Fruit fly (Drosophila melanogaster) whole organism, adult: ENCODE data around the gene ebo.

Source experiments
- CG11617 ChIP-seq: fragments of 200-800 bp; sonication (Bioruptor generic); optimal IDR thresholded peaks from 2 replicates; lab custom pipeline; 2017; ENCODE audit warnings: mild to moderate bottlenecking, missing biosample characterization, missing genetic modification reagents, missing genetic modification characterization
- CG12768 ChIP-seq: fragments of 200-800 bp; sonication (Bioruptor generic); optimal IDR thresholded peaks from 2 replicates; lab custom pipeline; 2017; ENCODE audit warnings: missing biosample characterization, missing genetic modification characterization, mild to moderate bottlenecking, moderate library complexity, missing genetic modification reagents
- CG14711 ChIP-seq: fragments of 200-800 bp; sonication (Bioruptor generic); optimal IDR thresholded peaks from 2 replicates; lab custom pipeline; 2018; ENCODE audit warnings: missing biosample characterization, mild to moderate bottlenecking, missing genetic modification characterization, moderate library complexity
- CG1620 ChIP-seq: fragments of 200-800 bp; sonication (Bioruptor generic); optimal IDR thresholded peaks from 2 replicates; lab custom pipeline; 2016; ENCODE audit warnings: missing biosample characterization, missing genetic modification characterization
- CG33017 ChIP-seq: fragments of 200-800 bp; sonication (Bioruptor generic); optimal IDR thresholded peaks from 2 replicates; lab custom pipeline; 2018; ENCODE audit warnings: missing biosample characterization, mild to moderate bottlenecking, missing genetic modification characterization, moderate library complexity
- CG5204 ChIP-seq: fragments of 200-800 bp; sonication (Bioruptor generic); optimal IDR thresholded peaks from 2 replicates; lab custom pipeline; 2016; ENCODE audit warnings: missing biosample characterization, missing genetic modification characterization
- CG7045 ChIP-seq: fragments of 200-800 bp; sonication (Bioruptor generic); optimal IDR thresholded peaks from 2 replicates; lab custom pipeline; 2017; ENCODE audit warnings: missing biosample characterization, mild to moderate bottlenecking, missing genetic modification characterization
- CG7101 ChIP-seq: fragments of 200-800 bp; sonication (Bioruptor generic); optimal IDR thresholded peaks from 2 replicates; lab custom pipeline; 2018; ENCODE audit warnings: missing biosample characterization, mild to moderate bottlenecking, missing genetic modification characterization, moderate library complexity
- Clk ChIP-seq: fragments of 200-800 bp; sonication (Bioruptor generic); optimal IDR thresholded peaks from 2 replicates; lab custom pipeline; 2017; ENCODE audit warnings: missing biosample characterization, missing genetic modification characterization
- Crg-1 ChIP-seq: fragments of 200-800 bp; sonication (Bioruptor generic); optimal IDR thresholded peaks from 2 replicates; lab custom pipeline; 2016; ENCODE audit warnings: missing biosample characterization, missing genetic modification characterization
- Hr96 ChIP-seq: fragments of 200-800 bp; sonication (Bioruptor generic); optimal IDR thresholded peaks from 2 replicates; lab custom pipeline; 2016; ENCODE audit warnings: missing biosample characterization, missing genetic modification characterization
- Mnt ChIP-seq: fragments of 200-800 bp; sonication (Bioruptor generic); optimal IDR thresholded peaks from 2 replicates; lab custom pipeline; 2016; ENCODE audit warnings: missing biosample characterization, mild to moderate bottlenecking, missing genetic modification characterization
- bab1 ChIP-seq: fragments of 200-800 bp; sonication (Bioruptor generic); optimal IDR thresholded peaks from 3 replicates; lab custom pipeline; 2019; ENCODE audit warnings: missing biosample characterization, mild to moderate bottlenecking, missing genetic modification characterization, moderate library complexity
- cic ChIP-seq: fragments of 200-800 bp; sonication (Bioruptor generic); optimal IDR thresholded peaks from 2 replicates; lab custom pipeline; 2017; ENCODE audit warnings: missing biosample characterization, mild to moderate bottlenecking, missing genetic modification characterization, moderate library complexity
- cnc ChIP-seq, 2 experiments: fragments of >200 bp; optimal IDR thresholded peaks; 2 replicates each; lab custom pipeline; 2017
- kay ChIP-seq: fragments of 200-800 bp; sonication (Bioruptor generic); peaks from one replicate; lab custom pipeline; 2016; ENCODE audit warnings: missing biosample characterization, missing genetic modification characterization, borderline replicate concordance
- ovo ChIP-seq: fragments of 200-800 bp; sonication (Bioruptor generic); optimal IDR thresholded peaks from 2 replicates; lab custom pipeline; 2016; ENCODE audit warnings: missing biosample characterization, missing genetic modification characterization
- pad ChIP-seq: fragments of 200-800 bp; sonication (Bioruptor generic); optimal IDR thresholded peaks from 3 replicates; lab custom pipeline; 2017; ENCODE audit warnings: missing biosample characterization, missing genetic modification characterization, mild to moderate bottlenecking, moderate library complexity, missing genetic modification reagents
- tj ChIP-seq: fragments of 200-800 bp; sonication (Bioruptor generic); optimal IDR thresholded peaks from 3 replicates; lab custom pipeline; 2017; ENCODE audit warnings: missing biosample characterization, mild to moderate bottlenecking, missing genetic modification characterization, moderate library complexity
- toe ChIP-seq: fragments of 200-800 bp; sonication (Bioruptor generic); optimal IDR thresholded peaks from 2 replicates; lab custom pipeline; 2016; ENCODE audit warnings: missing biosample characterization, missing genetic modification characterization

ebo gene

DNA sequence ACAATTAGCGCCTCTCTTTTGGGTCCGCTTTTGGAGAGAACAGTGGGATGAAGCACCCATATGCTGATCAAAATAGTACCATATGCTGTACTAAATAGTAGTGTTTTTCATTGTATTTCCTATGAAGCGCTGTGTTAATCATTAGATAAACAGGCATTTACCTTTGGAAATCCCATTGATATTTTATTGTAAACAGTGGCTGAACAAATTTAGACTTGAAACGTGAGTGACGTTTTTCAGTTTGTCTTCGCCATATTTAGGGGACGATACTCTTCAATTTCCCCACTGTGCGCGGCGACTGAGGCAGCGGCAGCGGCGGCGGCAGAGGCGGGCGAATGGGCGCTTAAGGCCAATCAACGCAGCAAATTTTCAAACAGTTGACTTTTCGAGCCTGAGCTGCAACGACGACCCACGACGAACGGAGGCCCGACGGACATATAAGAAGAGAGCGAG lies 23.2 kb upstream of the ebo start:
- TF ChIP-seq cnc (optimal IDR thresholded peaks at IDR 0.05; lab: Kevin White, UChicago): no peak
- TF ChIP-seq CG12768 (GFP tag; lab: Kevin White, UChicago): peak; percentile 83
- TF ChIP-seq kay (GFP tag; lab: Kevin White, UChicago): no peak
- peak; percentile 50 for TF ChIP-seq CG1620 (GFP tag; lab: Kevin White, UChicago)
- peak; percentile 84 for TF ChIP-seq CG11617
- TF ChIP-seq CG14711 (tag; lab: Kevin White, UChicago): peak; percentile 75
- TF ChIP-seq toe: peak; percentile 70
- TF ChIP-seq Hr96 (GFP tag; lab: Kevin White, UChicago): no peak
- peak; percentile 73 for TF ChIP-seq cic (GFP tag; lab: Kevin White, UChicago)
- peak; percentile 67 for TF ChIP-seq Crg-1
- peak; percentile 79 for TF ChIP-seq CG33017 (tag; lab: Kevin White, UChicago)
- TF ChIP-seq tj (GFP tag; lab: Kevin White, UChicago): peak; percentile 65
- peak; percentile 81 for TF ChIP-seq pad (GFP tag; lab: Kevin White, UChicago)
- TF ChIP-seq ovo: peak; percentile 59
- peak; percentile 77 for TF ChIP-seq Clk
- TF ChIP-seq bab1 (GFP tag; lab: Kevin White, UChicago): peak; percentile 82
- TF ChIP-seq CG7045 (GFP tag; lab: Kevin White, UChicago): peak; percentile 83
- peak; percentile 90 for TF ChIP-seq CG7101 (tag; lab: Kevin White, UChicago)
- no peak for TF ChIP-seq CG5204
- peak; percentile 78 for TF ChIP-seq Mnt

DNA sequence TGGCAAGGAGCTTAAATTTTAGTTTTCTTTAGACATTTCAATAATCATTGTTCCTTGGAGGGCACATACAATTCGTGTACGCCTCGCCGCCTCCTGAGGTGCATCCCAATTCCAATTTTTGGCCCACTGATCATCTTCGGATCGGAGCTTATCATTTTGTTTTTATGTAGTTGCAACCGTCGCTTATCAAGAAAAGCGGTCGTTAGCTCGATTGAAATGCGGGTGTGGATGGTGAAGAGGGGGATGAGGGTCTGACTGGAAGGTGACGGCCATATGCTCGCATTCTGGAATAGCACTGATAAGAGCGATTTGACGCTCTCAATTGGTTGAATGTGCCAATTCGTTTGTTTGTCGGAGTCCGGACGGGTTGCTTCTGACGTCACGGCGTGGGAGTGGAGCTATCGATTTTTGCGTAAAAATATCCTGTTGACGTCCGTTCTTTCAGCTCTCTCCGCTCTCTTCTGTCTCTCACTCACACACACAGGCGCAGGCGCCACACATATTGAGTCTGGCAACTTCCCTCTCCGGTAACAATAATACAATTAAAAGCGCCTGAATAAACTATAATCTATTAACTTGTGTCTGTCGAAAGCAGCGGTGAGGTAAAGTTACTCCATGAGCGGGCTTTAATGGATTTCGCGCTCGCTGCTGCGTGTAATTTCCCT lies 22.7 kb upstream of the ebo start:
- TF ChIP-seq Mnt (no peak), CG7045 (GFP tag; lab: Kevin White, UChicago) (no peak), pad (GFP tag; lab: Kevin White, UChicago) (no peak), tj (GFP tag; lab: Kevin White, UChicago) (no peak), Hr96 (GFP tag; lab: Kevin White, UChicago) (no peak), toe (no peak), CG11617 (no peak), bab1 (GFP tag; lab: Kevin White, UChicago) (no peak), CG33017 (tag; lab: Kevin White, UChicago) (no peak), CG1620 (GFP tag; lab: Kevin White, UChicago) (no peak)

- TF ChIP-seq CG7101 (tag; lab: Kevin White, UChicago) (peak; percentile 43), bab1 (GFP tag; lab: Kevin White, UChicago) (no peak), cic (GFP tag; lab: Kevin White, UChicago) (no peak), Hr96 (GFP tag; lab: Kevin White, UChicago) (no peak), pad (GFP tag; lab: Kevin White, UChicago) (peak; percentile 1), CG11617 (no peak)
Measured at dm6 chrX:498434-498833, 22.1 kb upstream of the ebo start.

DNA sequence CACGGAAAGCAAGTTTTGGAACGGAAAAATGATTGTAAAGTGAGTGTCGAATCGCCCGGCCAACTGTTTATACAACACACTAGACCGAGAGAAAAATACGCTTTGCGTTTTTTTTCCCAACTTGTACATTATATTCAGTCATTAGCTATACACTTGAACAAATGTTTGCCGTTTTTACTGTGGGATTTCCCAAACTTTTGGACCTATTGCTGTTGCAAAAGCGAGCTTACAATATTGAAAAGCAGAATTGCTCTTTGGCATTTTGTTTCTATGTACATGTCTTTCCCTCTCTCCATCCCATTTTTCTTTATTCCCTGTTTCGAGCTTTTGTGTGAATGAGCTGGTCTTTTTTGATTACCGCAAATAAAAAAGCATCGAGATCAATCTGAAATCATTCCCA lies 21.0 kb upstream of the ebo start:
- TF ChIP-seq cic (GFP tag; lab: Kevin White, UChicago) (peak; percentile 14), CG1620 (GFP tag; lab: Kevin White, UChicago) (no peak)

DNA sequence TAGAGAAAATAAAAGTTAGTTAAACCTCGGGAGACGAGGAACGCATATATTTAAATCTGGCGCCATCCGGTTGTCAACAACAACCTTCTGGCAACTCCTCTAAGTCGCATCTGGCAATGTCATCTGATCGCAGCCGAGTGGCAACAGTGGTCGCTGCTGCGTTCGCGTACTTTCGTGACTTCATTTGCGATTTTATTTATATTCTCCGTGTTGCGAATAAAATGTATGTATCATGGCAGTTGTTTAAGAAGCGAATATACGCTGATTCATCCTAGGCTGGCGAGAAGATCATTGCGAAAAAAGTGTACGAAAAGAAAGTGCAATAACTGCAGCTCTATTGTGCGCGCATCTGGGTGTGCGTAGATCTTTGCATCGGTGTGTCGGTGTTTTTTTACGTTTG lies 19.9 kb upstream of the ebo start, which contains the start of gene svr:
Gene svr, plus strand, starts transcription at position 121 of the 400 bp plus-strand sequence.
- TF ChIP-seq cnc (optimal IDR thresholded peaks at IDR 0.05; lab: Kevin White, UChicago): no peak
- no peak for TF ChIP-seq CG14711 (tag; lab: Kevin White, UChicago)
- peak; percentile 60 for TF ChIP-seq bab1 (GFP tag; lab: Kevin White, UChicago)
- TF ChIP-seq pad (GFP tag; lab: Kevin White, UChicago): no peak
- peak; percentile 6 for TF ChIP-seq cic (GFP tag; lab: Kevin White, UChicago)
- TF ChIP-seq tj (GFP tag; lab: Kevin White, UChicago): peak; percentile 13

DNA sequence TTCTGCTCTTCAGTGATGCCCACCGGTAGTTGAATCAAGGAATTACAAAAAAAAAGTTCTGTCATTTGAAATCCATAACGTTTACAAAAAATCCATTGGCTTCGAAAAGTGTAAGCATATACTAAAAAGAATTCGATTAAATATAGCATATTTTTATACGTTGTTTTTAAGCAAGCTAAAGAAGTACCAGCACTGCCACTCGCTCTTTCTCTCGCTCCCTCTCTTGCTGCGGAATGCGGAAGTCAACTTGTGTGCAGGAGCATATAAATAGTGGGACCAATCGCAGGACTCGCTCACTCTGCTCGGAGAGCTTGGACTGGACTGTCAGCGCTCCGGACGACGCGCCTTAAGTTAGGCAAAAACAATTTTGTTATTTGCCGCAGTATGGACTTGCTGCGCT lies 18.2 kb upstream of the ebo start, which contains the start of gene CG17778:
Gene CG17778, plus strand, starts transcription at position 8 of the 400 bp plus-strand sequence.
- TF ChIP-seq CG33017 (tag; lab: Kevin White, UChicago): no peak
- no peak for TF ChIP-seq CG7045 (GFP tag; lab: Kevin White, UChicago)
- no peak for TF ChIP-seq Mnt
- no peak for TF ChIP-seq cnc (optimal IDR thresholded peaks at IDR 0.05; lab: Kevin White, UChicago)
- TF ChIP-seq Hr96 (GFP tag; lab: Kevin White, UChicago): no peak
- no peak for TF ChIP-seq CG7101 (tag; lab: Kevin White, UChicago)
- no peak for TF ChIP-seq CG5204
- no peak for TF ChIP-seq Crg-1
- TF ChIP-seq CG1620 (GFP tag; lab: Kevin White, UChicago): no peak
- TF ChIP-seq cic (GFP tag; lab: Kevin White, UChicago): no peak
- no peak for TF ChIP-seq tj (GFP tag; lab: Kevin White, UChicago)
- TF ChIP-seq pad (GFP tag; lab: Kevin White, UChicago): no peak
- no peak for TF ChIP-seq kay (GFP tag; lab: Kevin White, UChicago)
- no peak for TF ChIP-seq Clk
- no peak for TF ChIP-seq CG11617
- TF ChIP-seq CG14711 (tag; lab: Kevin White, UChicago): no peak
- no peak for TF ChIP-seq CG12768 (GFP tag; lab: Kevin White, UChicago)
- no peak for TF ChIP-seq toe
- TF ChIP-seq ovo: no peak
- no peak for TF ChIP-seq bab1 (GFP tag; lab: Kevin White, UChicago)
